Worm (Caenorhabditis elegans): ENCODE data around the gene srh-56.

Gene srh-56

DNA sequence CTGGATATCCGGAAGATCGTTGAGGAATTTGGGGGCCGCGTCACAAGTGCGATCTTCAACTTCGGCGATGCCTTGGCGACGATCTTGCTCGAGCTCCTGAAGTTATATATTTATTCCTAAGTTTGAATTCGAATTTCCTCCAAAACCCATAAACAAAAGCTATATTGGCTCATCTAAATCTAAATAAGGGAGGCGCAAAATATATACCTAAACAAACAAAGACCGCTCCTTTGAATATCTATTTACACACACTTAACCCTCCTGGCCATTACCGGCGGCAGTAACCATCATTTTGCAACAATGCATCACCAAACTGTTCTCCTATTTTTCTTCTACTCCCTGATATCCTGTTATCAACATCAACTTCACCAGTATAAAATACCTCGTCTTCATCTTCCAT, 24.3 kb downstream of the srh-56 start, which contains the start of gene F54E2.2 (continued):
- TF ChIP-seq zip-11 (GFP tag; IDR thresholded peaks at IDR 0.05) (no peak), daf-19 (GFP tag; conservative IDR thresholded peaks at IDR 0.05) (no peak), lin-13 (GFP tag; optimal IDR thresholded peaks at IDR 0.05) (no peak), dmd-8 (GFP tag; IDR thresholded peaks at IDR 0.05) (no peak)

DNA sequence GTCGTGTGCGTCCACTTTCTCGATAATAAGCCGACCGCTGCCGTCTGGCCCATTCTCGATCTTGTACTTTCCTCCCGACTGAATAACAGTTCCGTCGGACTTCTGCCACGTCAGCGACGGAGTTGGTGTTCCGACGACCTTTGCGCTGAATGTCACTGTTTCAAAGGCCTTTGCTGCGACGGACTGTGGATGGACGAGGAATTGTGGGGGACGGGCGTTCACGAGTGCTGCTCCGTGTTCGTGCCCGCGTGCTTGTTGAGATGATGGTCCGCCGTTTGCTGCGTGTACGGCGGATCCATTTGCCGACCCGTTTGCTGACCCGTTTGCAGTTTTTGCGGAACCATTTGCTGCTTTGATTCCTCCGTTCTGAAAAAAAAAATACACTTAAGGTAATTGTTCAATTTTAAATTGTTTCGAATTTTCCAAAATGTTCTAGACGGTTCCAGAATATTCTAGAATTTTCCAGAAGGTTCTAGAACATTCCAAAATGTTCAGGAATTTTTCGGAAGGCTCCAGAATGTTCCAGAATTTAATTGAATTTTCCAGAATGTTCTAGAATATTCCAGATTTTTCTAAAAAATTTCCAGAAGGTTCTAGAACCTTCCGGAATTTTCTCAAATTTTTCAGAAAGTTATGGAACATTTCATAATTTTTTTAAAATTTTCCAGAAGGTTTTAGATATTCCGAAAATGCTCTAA, 27.7 kb downstream of the srh-56 start:
- TF ChIP-seq F37D6.2 (tag; optimal IDR thresholded peaks at IDR 0.05) (no peak), set-16 (GFP tag; IDR thresholded peaks at IDR 0.05) (peak; percentile 53; the same call in 1 of the 2 replicates)

DNA sequence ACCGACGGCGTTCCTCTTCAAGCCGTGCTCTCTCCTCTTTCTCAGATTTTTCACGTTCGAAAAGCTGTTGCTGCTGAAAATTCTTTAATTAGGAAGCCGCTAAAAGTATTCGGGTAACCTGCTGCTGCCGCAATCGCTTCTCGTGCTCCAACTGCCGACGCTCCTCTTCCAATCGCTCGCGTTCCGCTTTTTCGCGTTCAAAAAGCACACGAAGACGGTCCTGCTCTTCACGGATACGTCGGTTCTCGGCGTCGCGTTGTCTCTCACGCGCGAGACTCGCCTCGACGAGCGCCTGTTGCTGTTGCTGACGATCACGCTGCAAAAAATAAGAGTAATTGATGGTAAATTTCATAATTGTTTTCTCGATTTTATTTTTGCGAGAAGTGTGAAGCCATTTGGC, 29.0 kb downstream of the srh-56 start:
- no peak for TF ChIP-seq nhr-28 (tag; optimal IDR thresholded peaks at IDR 0.05)
- no peak for TF ChIP-seq gei-8 (GFP tag; optimal IDR thresholded peaks at IDR 0.05)
- TF ChIP-seq aha-1 (tag): peak; percentile 47
- TF ChIP-seq set-16 (GFP tag; IDR thresholded peaks at IDR 0.05): peak; percentile 67
- TF ChIP-seq daf-16 (GFP tag; optimal IDR thresholded peaks at IDR 0.05): peak in 1 of 2 experiments; percentile 17
- TF ChIP-seq daf-16 (tag; optimal IDR thresholded peaks at IDR 0.05): no peak

DNA sequence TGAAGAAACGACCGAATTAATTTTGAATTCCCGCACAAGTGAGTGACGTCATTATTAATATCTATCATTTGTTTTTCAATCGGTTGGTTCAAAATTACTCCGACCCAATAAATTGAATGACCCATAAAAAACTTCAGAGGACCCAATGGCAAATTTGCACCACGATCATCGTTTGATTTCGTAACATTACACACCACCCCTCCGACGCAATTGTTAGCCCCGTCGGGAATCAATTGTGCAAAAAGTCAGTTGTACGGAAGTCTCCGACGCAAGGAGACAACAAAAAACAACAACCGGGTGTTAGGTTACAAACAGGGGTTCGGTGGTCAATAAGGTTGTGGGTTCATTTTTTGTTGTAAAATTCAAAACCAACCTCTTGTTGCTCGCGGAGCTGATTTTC, 30.3 kb downstream of the srh-56 start:
- TF ChIP-seq unc-62 (GFP tag; optimal IDR thresholded peaks at IDR 0.05 in 1 of 2) (peak in 1 of 2 experiments; percentile 89), unc-62 (tag; optimal IDR thresholded peaks at IDR 0.05) (no peak), lin-38 (GFP tag; IDR thresholded peaks at IDR 0.05) (no peak), zip-11 (GFP tag; IDR thresholded peaks at IDR 0.05) (no peak), hlh-11 (tag; optimal IDR thresholded peaks at IDR 0.05) (peak; percentile 14), daf-16 (GFP tag; optimal IDR thresholded peaks at IDR 0.05) (peak in 1 of 2 experiments; percentile 68), daf-16 (tag; optimal IDR thresholded peaks at IDR 0.05) (no peak)

DNA sequence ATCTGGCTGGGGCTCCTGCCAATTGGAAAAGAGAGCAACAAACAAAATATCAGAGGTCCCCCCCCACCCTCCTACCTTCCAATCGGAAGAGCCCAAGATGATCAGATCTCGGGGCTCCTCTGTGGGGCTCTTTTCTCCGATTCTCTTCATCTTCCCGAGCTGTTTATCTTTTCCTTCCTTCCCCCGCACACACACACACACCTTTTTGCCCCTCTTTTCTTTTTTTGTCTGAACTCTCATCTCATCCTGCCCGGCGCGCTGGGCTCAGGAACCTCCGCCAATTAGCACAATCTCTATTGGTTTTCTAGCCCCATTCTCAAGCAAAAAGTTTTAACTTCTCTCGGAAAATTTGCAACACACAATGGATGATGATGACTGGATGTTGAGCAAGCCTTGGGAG, 31.6 kb downstream of the srh-56 start:
- no peak for TF ChIP-seq lin-29 (GFP tag; IDR thresholded peaks at IDR 0.05)
- no peak for TF ChIP-seq F26F4.8 (GFP tag; conservative IDR thresholded peaks at IDR 0.05)
- TF ChIP-seq hlh-11 (tag; optimal IDR thresholded peaks at IDR 0.05): peak; percentile 11
- no peak for TF ChIP-seq ceh-32 (tag; optimal IDR thresholded peaks at IDR 0.05; ENCODE audit: poor library complexity)
- TF ChIP-seq pha-4 (GFP tag; IDR thresholded peaks at IDR 0.05): no peak
- no peak for TF ChIP-seq pha-4 (tag; optimal IDR thresholded peaks at IDR 0.05)
- TF ChIP-seq nhr-10 (tag; optimal IDR thresholded peaks at IDR 0.05): no peak
- TF ChIP-seq spr-1 (tag; optimal IDR thresholded peaks at IDR 0.05): no peak
- TF ChIP-seq gei-8 (GFP tag; optimal IDR thresholded peaks at IDR 0.05): no peak
- peak in 1 of 2 experiments; percentile 35 for TF ChIP-seq daf-16 (GFP tag; optimal IDR thresholded peaks at IDR 0.05)
- TF ChIP-seq daf-16 (tag; optimal IDR thresholded peaks at IDR 0.05): no peak
- TF ChIP-seq nhr-77 (tag; optimal IDR thresholded peaks at IDR 0.05): no peak
- peak; percentile 48 for TF ChIP-seq set-16 (GFP tag; IDR thresholded peaks at IDR 0.05)
- no peak for TF ChIP-seq zip-2 (tag; optimal IDR thresholded peaks at IDR 0.05)
- no peak for TF ChIP-seq lin-15B (tag; optimal IDR thresholded peaks at IDR 0.05)
- TF ChIP-seq ceh-62 (tag; optimal IDR thresholded peaks at IDR 0.05): no peak
- TF ChIP-seq nhr-76 (tag; optimal IDR thresholded peaks at IDR 0.05): no peak
- TF ChIP-seq jun-1 (tag; optimal IDR thresholded peaks at IDR 0.05): no peak
- TF ChIP-seq F37D6.2 (tag; optimal IDR thresholded peaks at IDR 0.05): no peak
- no peak for TF ChIP-seq tra-1 (GFP tag; IDR thresholded peaks at IDR 0.05)
- TF ChIP-seq Y48G9A.11 (GFP tag; IDR thresholded peaks at IDR 0.05): no peak
- TF ChIP-seq lim-7 (GFP tag; IDR thresholded peaks at IDR 0.05): no peak

DNA sequence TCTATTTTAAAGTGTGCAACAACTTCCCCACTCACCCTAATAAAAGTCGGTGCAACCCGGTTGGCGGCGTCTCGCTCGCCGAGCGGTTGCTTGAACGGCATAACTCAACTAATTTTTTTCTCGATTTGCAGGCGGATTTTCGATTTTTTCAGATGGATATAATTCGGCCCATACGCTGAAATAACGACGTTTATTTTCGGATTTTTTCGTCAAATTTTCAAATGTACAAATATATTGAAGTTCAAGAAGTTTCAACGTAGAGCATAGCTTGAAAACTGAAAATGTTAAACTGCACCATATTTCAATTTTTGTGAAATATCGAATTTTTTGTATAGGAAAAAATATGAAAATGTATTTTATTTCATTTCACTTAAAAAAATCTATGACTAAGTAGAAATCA, 36.1 kb downstream of the srh-56 start, which contains the start of gene ketn-1:
Gene ketn-1, minus strand, starts transcription at position 101 of the 400 bp plus-strand sequence.
- TF ChIP-seq daf-16 (GFP tag; optimal IDR thresholded peaks at IDR 0.05) (no peak), daf-16 (tag; optimal IDR thresholded peaks at IDR 0.05) (no peak), D1046.2 (GFP tag; IDR thresholded peaks at IDR 0.05) (no peak), aha-1 (tag) (peak; percentile 78)

Measured in whole organism, L4 larva.